Fruit fly (Drosophila melanogaster) whole organism, embryonic: Measurements from ENCODE around the gene Wdr33.
A peak's percentile ranks its signal among the peaks of the same experiment; 100 is the strongest.

Experiments used
- Aef1 ChIP-seq: fragments of 200-800 bp; sonication (Bioruptor generic); IDR thresholded peaks from 3 replicates; pipeline ENCODE4 v1.3.6; 2022; ENCODE audit warnings: missing biosample characterization, missing genetic modification characterization
- Asciz ChIP-seq: fragments of 200-800 bp; sonication (Bioruptor generic); optimal IDR thresholded peaks from 2 replicates; lab custom pipeline; 2017; ENCODE audit warnings: missing biosample characterization, mild to moderate bottlenecking, missing genetic modification characterization, missing genetic modification reagents
- Atf3 ChIP-seq: fragments of 200-800 bp; sonication (Bioruptor generic); optimal IDR thresholded peaks from 3 replicates; lab custom pipeline; 2016; ENCODE audit warnings: missing biosample characterization, missing genetic modification characterization
- Atf6 ChIP-seq: fragments of 200-800 bp; sonication (Bioruptor generic); IDR thresholded peaks from 2 replicates; pipeline ENCODE4 v1.3.6; 2022; ENCODE audit warnings: missing biosample characterization, missing genetic modification characterization
- Awh ChIP-seq: fragments of 200-800 bp; sonication (Bioruptor generic); IDR thresholded peaks from 2 replicates; pipeline ENCODE4, ENCODE4 v1.3.6; 2022; ENCODE audit warnings: missing biosample characterization, missing genetic modification characterization
- CG10654 ChIP-seq: fragments of 200-800 bp; sonication (Bioruptor generic); optimal IDR thresholded peaks from 2 replicates; lab custom pipeline; 2016; ENCODE audit warnings: missing biosample characterization, missing genetic modification characterization
- CG11247 ChIP-seq: fragments of 200-800 bp; sonication (Bioruptor generic); IDR thresholded peaks from 2 replicates; pipeline ENCODE4 v1.3.6; 2022; ENCODE audit warnings: missing biosample characterization, missing genetic modification characterization
- CG12071 ChIP-seq: fragments of 200-800 bp; sonication (Bioruptor generic); optimal IDR thresholded peaks from 3 replicates; lab custom pipeline; 2018; ENCODE audit warnings: missing biosample characterization, mild to moderate bottlenecking, missing genetic modification characterization
- CG12659 ChIP-seq: fragments of 200-800 bp; sonication (Bioruptor generic); optimal IDR thresholded peaks from 3 replicates; lab custom pipeline; 2017; ENCODE audit warnings: mild to moderate bottlenecking, missing biosample characterization, missing genetic modification reagents, missing genetic modification characterization
- CG12769 ChIP-seq: fragments of 200-800 bp; sonication (Bioruptor generic); optimal IDR thresholded peaks from 2 replicates; lab custom pipeline; 2019; ENCODE audit warnings: missing biosample characterization, mild to moderate bottlenecking, missing genetic modification characterization, moderate library complexity
- CG13424 ChIP-seq: fragments of 200-800 bp; sonication (Bioruptor generic); optimal IDR thresholded peaks from 2 replicates; lab custom pipeline; 2019; ENCODE audit warnings: missing biosample characterization, mild to moderate bottlenecking, missing genetic modification characterization, moderate library complexity
- CG15269 ChIP-seq: fragments of 200-800 bp; sonication (Bioruptor generic); optimal IDR thresholded peaks from 2 replicates; lab custom pipeline; 2018; ENCODE audit warnings: missing biosample characterization, mild to moderate bottlenecking, missing genetic modification characterization, moderate library complexity
- CG16815 ChIP-seq: fragments of 200-800 bp; sonication (Bioruptor generic); optimal IDR thresholded peaks from 3 replicates; lab custom pipeline; 2017; ENCODE audit warnings: missing biosample characterization, mild to moderate bottlenecking, missing genetic modification characterization
- CG17568 ChIP-seq: fragments of 200-800 bp; sonication (Bioruptor generic); optimal IDR thresholded peaks from 2 replicates; lab custom pipeline; 2018; ENCODE audit warnings: missing biosample characterization, mild to moderate bottlenecking, missing genetic modification characterization, moderate library complexity
- CG2678 ChIP-seq: fragments of 200-800 bp; sonication (Bioruptor generic); optimal IDR thresholded peaks from 3 replicates; lab custom pipeline; 2019; ENCODE audit warnings: missing biosample characterization, mild to moderate bottlenecking, missing genetic modification characterization, moderate library complexity
- CG30403 ChIP-seq: fragments of 200-800 bp; sonication (Bioruptor generic); optimal IDR thresholded peaks from 3 replicates; lab custom pipeline; 2016; ENCODE audit warnings: missing biosample characterization, missing genetic modification characterization
- CG32767 ChIP-seq: fragments of 200-800 bp; sonication (Bioruptor generic); IDR thresholded peaks from 2 replicates; pipeline ENCODE4 v1.3.6; 2022; ENCODE audit warnings: missing biosample characterization, missing genetic modification characterization
- CG3407 ChIP-seq: fragments of 200-800 bp; sonication (Bioruptor generic); optimal IDR thresholded peaks from 2 replicates; lab custom pipeline; 2018; ENCODE audit warnings: missing biosample characterization, mild to moderate bottlenecking, missing genetic modification characterization
- CG34422 ChIP-seq: fragments of 200-800 bp; sonication (Bioruptor generic); IDR thresholded peaks from 3 replicates; pipeline ENCODE4 v1.3.6; 2022; ENCODE audit warnings: missing biosample characterization, missing genetic modification characterization
- CG3726 ChIP-seq: fragments of 200-800 bp; sonication (Bioruptor generic); IDR thresholded peaks from 3 replicates; pipeline ENCODE4, ENCODE4 v1.3.6; 2022; ENCODE audit warnings: missing biosample characterization, missing genetic modification characterization
- CG42726 ChIP-seq: fragments of 200-800 bp; sonication (Bioruptor generic); IDR thresholded peaks from 2 replicates; pipeline ENCODE4 v1.3.6; 2022; ENCODE audit warnings: missing biosample characterization, missing genetic modification characterization; ENCODE audit not compliant: partially characterized antibody
- CG4424 ChIP-seq: fragments of 200-800 bp; sonication (Bioruptor generic); optimal IDR thresholded peaks from 3 replicates; lab custom pipeline; 2016; ENCODE audit warnings: missing biosample characterization, missing genetic modification characterization
- CG4707 ChIP-seq: fragments of 200-800 bp; sonication (Bioruptor generic); optimal IDR thresholded peaks from 2 replicates; lab custom pipeline; 2018; ENCODE audit warnings: missing biosample characterization, mild to moderate bottlenecking, missing genetic modification characterization, moderate library complexity
- CG6654 ChIP-seq: fragments of 200-800 bp; sonication (Bioruptor generic); optimal IDR thresholded peaks from 2 replicates; lab custom pipeline; 2017; ENCODE audit warnings: missing biosample characterization, mild to moderate bottlenecking, missing genetic modification characterization
- CG9215 ChIP-seq: fragments of 200-800 bp; sonication (Bioruptor generic); IDR thresholded peaks from 2 replicates; pipeline ENCODE4 v1.3.6; 2022; ENCODE audit warnings: missing biosample characterization, missing genetic modification characterization
- Dbx ChIP-seq: fragments of 200-800 bp; sonication (Bioruptor generic); IDR thresholded peaks from 3 replicates; pipeline ENCODE4 v1.3.6; 2022; ENCODE audit warnings: missing biosample characterization, missing genetic modification characterization
- Doc2 ChIP-seq: fragments of 200-800 bp; sonication (Bioruptor generic); IDR thresholded peaks from 2 replicates; pipeline ENCODE4 v1.3.6; 2022; ENCODE audit warnings: missing biosample characterization, missing genetic modification characterization
- Drgx ChIP-seq: fragments of 200-800 bp; sonication (Bioruptor generic); IDR thresholded peaks from 2 replicates; pipeline ENCODE4 v1.3.6; 2022; ENCODE audit warnings: missing biosample characterization, missing genetic modification characterization
- ERR ChIP-seq: fragments of 200-800 bp; sonication (Bioruptor generic); optimal IDR thresholded peaks from 2 replicates; lab custom pipeline; 2016; ENCODE audit warnings: missing biosample characterization, missing genetic modification characterization
- Hsf ChIP-seq: fragments of 200-800 bp; sonication (Bioruptor generic); optimal IDR thresholded peaks from 3 replicates; lab custom pipeline; 2016; ENCODE audit warnings: missing biosample characterization, missing genetic modification characterization
- NC2α ChIP-seq: fragments of 200-800 bp; sonication (Bioruptor generic); optimal IDR thresholded peaks from 2 replicates; lab custom pipeline; 2016; ENCODE audit warnings: missing biosample characterization, missing genetic modification characterization
- Nf-YA ChIP-seq: fragments of 200-800 bp; sonication (Bioruptor generic); IDR thresholded peaks from 2 replicates; pipeline ENCODE4 v1.3.6; 2022; ENCODE audit warnings: missing biosample characterization, missing genetic modification characterization
- PHDP ChIP-seq: fragments of 200-800 bp; sonication (Bioruptor generic); optimal IDR thresholded peaks from 3 replicates; lab custom pipeline; 2018; ENCODE audit warnings: missing biosample characterization, mild to moderate bottlenecking, missing genetic modification characterization, moderate library complexity
- Ravus ChIP-seq: fragments of 200-800 bp; sonication (Bioruptor generic); IDR thresholded peaks from 2 replicates; pipeline ENCODE4 v1.3.6; 2022; ENCODE audit warnings: missing biosample characterization, missing genetic modification characterization
- ab ChIP-seq: fragments of 200-800 bp; sonication (Bioruptor generic); optimal IDR thresholded peaks from 2 replicates; lab custom pipeline; 2016; ENCODE audit warnings: missing biosample characterization, missing genetic modification characterization
- ato ChIP-seq: fragments of 200-800 bp; sonication (Bioruptor generic); IDR thresholded peaks from 2 replicates; pipeline ENCODE4 v1.3.6; 2022; ENCODE audit warnings: missing biosample characterization, missing genetic modification characterization; ENCODE audit not compliant: partially characterized antibody
- danr ChIP-seq: fragments of 200-800 bp; sonication (Bioruptor generic); IDR thresholded peaks from 2 replicates; pipeline ENCODE4 v1.3.6; 2022; ENCODE audit warnings: missing biosample characterization, missing genetic modification characterization
- emc ChIP-seq: fragments of 200-800 bp; sonication (Bioruptor generic); optimal IDR thresholded peaks from 2 replicates; lab custom pipeline; 2016; ENCODE audit warnings: missing biosample characterization, missing genetic modification characterization
- en ChIP-seq: fragments of 200-800 bp; sonication (Bioruptor generic); optimal IDR thresholded peaks from 2 replicates; lab custom pipeline; 2016; ENCODE audit warnings: missing biosample characterization, missing genetic modification characterization
- fru ChIP-seq: fragments of >200 bp; optimal IDR thresholded peaks from 2 replicates; lab custom pipeline; 2017
- gcm ChIP-seq: fragments of 200-800 bp; sonication (Bioruptor generic); optimal IDR thresholded peaks from 2 replicates; lab custom pipeline; 2019; ENCODE audit warnings: missing biosample characterization, mild to moderate bottlenecking, missing genetic modification characterization, moderate library complexity
- kay ChIP-seq: fragments of 200-800 bp; sonication (Bioruptor generic); optimal IDR thresholded peaks from 2 replicates; lab custom pipeline; 2016; ENCODE audit warnings: missing biosample characterization, missing genetic modification characterization
- mirr ChIP-seq: fragments of 200-800 bp; sonication (Bioruptor generic); optimal IDR thresholded peaks from 3 replicates; lab custom pipeline; 2018; ENCODE audit warnings: missing biosample characterization, mild to moderate bottlenecking, missing genetic modification characterization
- nmo ChIP-seq: fragments of 200-800 bp; sonication (Bioruptor generic); optimal IDR thresholded peaks from 2 replicates; lab custom pipeline; 2018; ENCODE audit warnings: missing biosample characterization, mild to moderate bottlenecking, missing genetic modification characterization, moderate library complexity
- nom ChIP-seq: fragments of 200-800 bp; sonication (Bioruptor generic); optimal IDR thresholded peaks from 2 replicates; lab custom pipeline; 2017; ENCODE audit warnings: missing biosample characterization, missing genetic modification characterization, mild to moderate bottlenecking, moderate library complexity, missing genetic modification reagents
- sd ChIP-seq: fragments of 200-800 bp; sonication (Bioruptor generic); optimal IDR thresholded peaks from 3 replicates; lab custom pipeline; 2018; ENCODE audit warnings: missing biosample characterization, mild to moderate bottlenecking, missing genetic modification characterization, moderate library complexity
- sima ChIP-seq: fragments of 200-800 bp; sonication (Bioruptor generic); optimal IDR thresholded peaks from 2 replicates; lab custom pipeline; 2016; ENCODE audit warnings: missing biosample characterization, missing genetic modification characterization
- tio ChIP-seq: fragments of 200-800 bp; sonication (Bioruptor generic); optimal IDR thresholded peaks from 2 replicates; lab custom pipeline; 2017; ENCODE audit warnings: missing biosample characterization, missing genetic modification characterization, inconsistent platforms
- tll ChIP-seq, 2 experiments: fragments of 200-800 bp in 1 of 2; fragments of >200 bp in 1 of 2; sonication (Bioruptor generic) in 1 of 2; optimal IDR thresholded peaks; 2 replicates each; lab custom pipeline; 2017 to 2019; ENCODE audit warnings: missing biosample characterization in 2 of 2, missing genetic modification characterization in 2 of 2, mild to moderate bottlenecking in 1 of 2, moderate library complexity in 1 of 2
- vvl ChIP-seq: fragments of 200-800 bp; sonication (Bioruptor generic); IDR thresholded peaks from 2 replicates; pipeline ENCODE4 v1.3.6; 2022; ENCODE audit warnings: missing biosample characterization, missing genetic modification characterization

Gene Wdr33

DNA sequence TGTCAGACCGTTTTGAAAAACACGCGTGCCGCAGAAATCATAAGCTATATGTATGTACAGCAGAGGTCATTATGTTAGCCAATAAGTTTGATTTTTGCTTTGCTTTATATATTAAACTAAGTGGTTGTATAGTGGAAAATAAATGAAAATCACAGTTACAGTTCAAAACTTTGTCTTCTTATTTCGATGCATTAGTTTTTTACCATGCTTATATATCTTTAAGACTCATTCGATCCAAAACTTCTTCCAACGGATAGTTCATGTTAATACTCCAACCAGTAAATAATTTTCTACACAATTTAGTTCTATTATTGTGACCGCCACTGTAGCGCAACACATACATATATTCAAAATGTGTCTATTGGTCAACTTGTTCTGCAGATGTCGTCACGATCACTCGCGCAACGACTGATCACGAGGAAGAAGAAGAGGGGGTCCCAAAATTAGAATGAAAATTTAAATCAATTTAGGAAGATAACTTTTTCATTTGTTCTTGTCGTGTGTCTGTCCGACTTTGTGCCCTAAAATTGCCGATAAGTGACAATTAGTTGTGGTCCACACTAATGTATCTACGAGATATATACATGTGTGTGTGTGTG, 45.1 kb downstream of the Wdr33 start (continued):
- TF ChIP-seq CG12071: no peak
- no peak for TF ChIP-seq ab (GFP tag; lab: Kevin White, UChicago)
- TF ChIP-seq CG42726 (GFP tag; lab: Robert Waterston, UW): no peak
- TF ChIP-seq en (GFP tag; lab: Kevin White, UChicago): no peak
- TF ChIP-seq CG15269 (tag; lab: Kevin White, UChicago): peak; percentile 79
- TF ChIP-seq Asciz (GFP tag; lab: Kevin White, UChicago): peak; percentile 72
- no peak for TF ChIP-seq ato (GFP tag; lab: Robert Waterston, UW)
- peak; percentile 36 for TF ChIP-seq CG3407 (GFP tag; lab: Kevin White, UChicago)
- peak; percentile 54 for TF ChIP-seq Hsf (GFP tag; lab: Kevin White, UChicago)
- TF ChIP-seq NC2α (GFP tag; lab: Kevin White, UChicago): no peak
- TF ChIP-seq CG16815 (GFP tag; lab: Kevin White, UChicago): peak; percentile 22
- TF ChIP-seq vvl (GFP tag; lab: Robert Waterston, UW): peak; percentile 53
- TF ChIP-seq CG34422 (GFP tag; lab: Robert Waterston, UW): peak; percentile 53; the same call in 2 of the 3 replicates
- TF ChIP-seq fru (lab: Kevin White, UChicago): no peak
- no peak for TF ChIP-seq CG17568 (GFP tag; lab: Kevin White, UChicago)
- TF ChIP-seq CG2678 (tag; lab: Kevin White, UChicago): no peak
- TF ChIP-seq Aef1 (GFP tag; lab: Robert Waterston, UW): no peak
- 0 out of 3 replicates have a peak, but pooled peaks have one; percentile 42 for TF ChIP-seq Dbx (GFP tag; lab: Robert Waterston, UW)
- TF ChIP-seq sd (tag; lab: Kevin White, UChicago): peak; percentile 47
- TF ChIP-seq Atf6 (GFP tag; lab: Robert Waterston, UW): peak; percentile 55; the same call in 1 of the 2 replicates
- no peak for TF ChIP-seq emc (GFP tag; lab: Kevin White, UChicago)
- peak; percentile 70 for TF ChIP-seq tio (GFP tag; lab: Kevin White, UChicago)
- TF ChIP-seq Atf3: no peak
- TF ChIP-seq Drgx (GFP tag; lab: Robert Waterston, UW): peak; percentile 30; the same call in 1 of the 2 replicates
- TF ChIP-seq danr (GFP tag; lab: Robert Waterston, UW): peak; percentile 36; the same call in 1 of the 2 replicates
- peak; percentile 15 for TF ChIP-seq CG6654 (GFP tag; lab: Kevin White, UChicago)
- peak; percentile 84 for TF ChIP-seq nmo
- TF ChIP-seq CG9215 (GFP tag; lab: Robert Waterston, UW): peak; percentile 35; the same call in 1 of the 2 replicates
- TF ChIP-seq CG10654: no peak
- TF ChIP-seq CG12659 (GFP tag; lab: Kevin White, UChicago): peak; percentile 62
- no peak for TF ChIP-seq Doc2
- no peak for TF ChIP-seq CG4707 (GFP tag; lab: Kevin White, UChicago)
- no peak for TF ChIP-seq CG3726 (GFP tag; lab: Robert Waterston, UW)
- TF ChIP-seq CG4424 (GFP tag; lab: Kevin White, UChicago): peak; percentile 64
- TF ChIP-seq CG13424 (tag; lab: Kevin White, UChicago): peak; percentile 82
- TF ChIP-seq PHDP (tag; lab: Kevin White, UChicago): peak; percentile 79
- TF ChIP-seq CG12769 (tag; lab: Kevin White, UChicago): no peak
- TF ChIP-seq gcm (GFP tag; lab: Kevin White, UChicago): peak; percentile 54
- TF ChIP-seq sima (GFP tag; lab: Kevin White, UChicago): no peak
- no peak for TF ChIP-seq tll (GFP tag; optimal IDR thresholded peaks at IDR 0.05; lab: Kevin White, UChicago)
- no peak for TF ChIP-seq nom (GFP tag; lab: Kevin White, UChicago)
- peak; percentile 40 for TF ChIP-seq mirr
- TF ChIP-seq kay (GFP tag; lab: Kevin White, UChicago): no peak
- TF ChIP-seq Nf-YA (GFP tag; lab: Robert Waterston, UW): peak; percentile 30; the same call in 1 of the 2 replicates
- no peak; the same call in 1 of the 2 replicates for TF ChIP-seq CG11247 (GFP tag; lab: Robert Waterston, UW)
- peak; percentile 69 for TF ChIP-seq CG30403 (GFP tag; lab: Kevin White, UChicago)
- peak; percentile 28; the same call in 1 of the 2 replicates for TF ChIP-seq Awh
- TF ChIP-seq CG32767 (GFP tag; lab: Robert Waterston, UW): 0 out of 2 replicates have a peak, but pooled peaks have one; percentile 42
- TF ChIP-seq Ravus (GFP tag; lab: Robert Waterston, UW): peak; percentile 1; the same call in 1 of the 2 replicates
- TF ChIP-seq ERR (GFP tag; lab: Kevin White, UChicago): no peak
